Worm (Caenorhabditis elegans): ENCODE measurements around the gene T26A5.6.
A peak's percentile ranks its signal among the peaks of the same experiment; 100 is the strongest.

T26A5.6 gene

ce11 chrIII:6464113-6464571 lies 13.6 kb upstream of the T26A5.6 start (continued):
- 0 out of 2 replicates have a peak, but pooled peaks have one; percentile 17 for TF ChIP-seq B0019.2 (GFP tag; conservative IDR thresholded peaks at IDR 0.05)
- TF ChIP-seq lin-26 (GFP tag; IDR thresholded peaks at IDR 0.05) = peak; percentile 59; the same call in 1 of the 2 replicates
- TF ChIP-seq ceh-91 (GFP tag; IDR thresholded peaks at IDR 0.05) = peak; percentile 71
- no peak for TF ChIP-seq him-1 (tag; optimal IDR thresholded peaks at IDR 0.05)
- TF ChIP-seq sptf-2 (GFP tag; optimal IDR thresholded peaks at IDR 0.05) = no peak
- peak; percentile 49 for TF ChIP-seq F22D6.2 (tag; optimal IDR thresholded peaks at IDR 0.05)
- peak; percentile 72 for TF ChIP-seq ceh-100 (GFP tag; IDR thresholded peaks at IDR 0.05)
- no peak for TF ChIP-seq F23B12.7 (tag; optimal IDR thresholded peaks at IDR 0.05; ENCODE audit: insufficient read depth)
- peak; percentile 88 for TF ChIP-seq C17E4.6 (GFP tag; IDR thresholded peaks at IDR 0.05)
- TF ChIP-seq Y95B8A.8 (GFP tag; IDR thresholded peaks at IDR 0.05) = peak; percentile 94
- no peak for TF ChIP-seq nhr-120 (GFP tag; IDR thresholded peaks at IDR 0.05)
- peak; percentile 88 for TF ChIP-seq Y53G8AR.9 (GFP tag; conservative IDR thresholded peaks at IDR 0.05)
- peak; percentile 79 for TF ChIP-seq F52B5.7 (tag; optimal IDR thresholded peaks at IDR 0.05)
- peak; percentile 88 for TF ChIP-seq repo-1 (tag; optimal IDR thresholded peaks at IDR 0.05)
- peak; percentile 88 for TF ChIP-seq madf-3 (GFP tag; IDR thresholded peaks at IDR 0.05)
- TF ChIP-seq ztf-25 (GFP tag; IDR thresholded peaks at IDR 0.05) = peak; percentile 47; the same call in 1 of the 2 replicates
- TF ChIP-seq let-526 (GFP tag; IDR thresholded peaks at IDR 0.05) = peak; percentile 84
- TF ChIP-seq hsf-1 (GFP tag; IDR thresholded peaks at IDR 0.05) = peak; percentile 80
- no peak for TF ChIP-seq tbx-9 (tag; optimal IDR thresholded peaks at IDR 0.05; ENCODE audit: borderline replicate concordance)
- TF ChIP-seq nhr-90 (tag; optimal IDR thresholded peaks at IDR 0.05) = peak; percentile 67
- peak; percentile 70 for TF ChIP-seq tbp1 (GFP tag; optimal IDR thresholded peaks at IDR 0.05)
- no peak for TF ChIP-seq bed-1 (GFP tag; IDR thresholded peaks at IDR 0.05)
- TF ChIP-seq madf-8 (GFP tag; conservative IDR thresholded peaks at IDR 0.05) = peak; percentile 73
- TF ChIP-seq gei-17 (GFP tag; optimal IDR thresholded peaks at IDR 0.05) = no peak
- TF ChIP-seq F57C9.4 (tag; optimal IDR thresholded peaks at IDR 0.05) = no peak
- TF ChIP-seq ztf-26 (tag; optimal IDR thresholded peaks at IDR 0.05) = peak; percentile 90
- no peak for TF ChIP-seq hlh-26 (GFP tag; conservative IDR thresholded peaks at IDR 0.05)
- peak; percentile 61 for TF ChIP-seq dpl-1 (GFP tag; optimal IDR thresholded peaks at IDR 0.05)
- TF ChIP-seq B0261.1 (tag; optimal IDR thresholded peaks at IDR 0.05) = peak; percentile 14
- peak; percentile 95 for TF ChIP-seq nfyb-1 (GFP tag; IDR thresholded peaks at IDR 0.05)
- TF ChIP-seq aptf-3 (GFP tag; IDR thresholded peaks at IDR 0.05) = peak; percentile 70; the same call in 1 of the 2 replicates
- no peak for TF ChIP-seq F49E8.2 (tag; optimal IDR thresholded peaks at IDR 0.05; ENCODE audit: insufficient read depth)
- no peak for TF ChIP-seq rpc-1 (optimal IDR thresholded peaks at IDR 0.05)
- no peak for TF ChIP-seq rpc-1 (tag; optimal IDR thresholded peaks at IDR 0.05)
- TF ChIP-seq egl-18 (GFP tag; IDR thresholded peaks at IDR 0.05) = no peak
- TF ChIP-seq zim-3 (tag; optimal IDR thresholded peaks at IDR 0.05) = peak; percentile 72
- TF ChIP-seq lsl-1 (GFP tag; optimal IDR thresholded peaks at IDR 0.05) = peak; percentile 66
- TF ChIP-seq somi-1 (GFP tag; optimal IDR thresholded peaks at IDR 0.05) = peak; percentile 77
- TF ChIP-seq cebp-1 (GFP tag; IDR thresholded peaks at IDR 0.05) = peak; percentile 94
- peak; percentile 97 for TF ChIP-seq cebp-1 (tag; optimal IDR thresholded peaks at IDR 0.05)
- no peak for TF ChIP-seq attf-6 (GFP tag; IDR thresholded peaks at IDR 0.05)
- peak; percentile 89 for TF ChIP-seq tlf-1 (GFP tag; optimal IDR thresholded peaks at IDR 0.05)
- 0 out of 2 replicates have a peak, but pooled peaks have one; percentile 16 for TF ChIP-seq ceh-58 (GFP tag; IDR thresholded peaks at IDR 0.05)
- no peak for TF ChIP-seq nhr-179 (tag; optimal IDR thresholded peaks at IDR 0.05)
- TF ChIP-seq rcor-1 (GFP tag; IDR thresholded peaks at IDR 0.05) = peak; percentile 63
- peak; percentile 91 for TF ChIP-seq atf-7 (tag; optimal IDR thresholded peaks at IDR 0.05)
- no peak for TF ChIP-seq Y56A3A.18 (GFP tag; IDR thresholded peaks at IDR 0.05)
- peak; percentile 86 for TF ChIP-seq C06A6.2 (GFP tag; conservative IDR thresholded peaks at IDR 0.05)
- no peak for TF ChIP-seq F10E7.11 (tag; optimal IDR thresholded peaks at IDR 0.05)
- peak; percentile 99 for TF ChIP-seq nhr-80 (tag; optimal IDR thresholded peaks at IDR 0.05)
